Worm (Caenorhabditis elegans) whole organism, L4 larva: Measurements from ENCODE around the gene set-4.

Experiments
- D1046.2 ChIP-seq: fragments of 200-800 bp; sonication (Bioruptor generic); IDR thresholded peaks from 2 replicates; pipeline ENCODE4 v1.3.6; 2022; ENCODE audit warnings: missing genetic modification characterization, missing compliant biosample characterization
- F37D6.2 ChIP-seq: sonication (generic microtip); optimal IDR thresholded peaks from 2 replicates; lab custom pipeline; 2016; ENCODE audit warnings: mild to moderate bottlenecking, missing genetic modification characterization, missing compliant biosample characterization
- F49E8.2 ChIP-seq: sonication (generic microtip); optimal IDR thresholded peaks from 2 replicates; lab custom pipeline; 2016; ENCODE audit warnings: missing compliant biosample characterization, mild to moderate bottlenecking, missing genetic modification characterization, borderline replicate concordance
- T20F7.1 ChIP-seq: fragments of 200-800 bp; sonication (Bioruptor generic); optimal IDR thresholded peaks from 2 replicates; lab custom pipeline; 2018; ENCODE audit warnings: mild to moderate bottlenecking, missing genetic modification characterization, missing compliant biosample characterization
- T26A8.4 ChIP-seq: fragments of 200-800 bp; sonication (Bioruptor generic); IDR thresholded peaks from 2 replicates; pipeline ENCODE4 v1.3.6; 2022; ENCODE audit warnings: missing genetic modification characterization, missing compliant biosample characterization
- Y105C5A.15 ChIP-seq: fragments of 200-800 bp; sonication (Bioruptor generic); IDR thresholded peaks from 2 replicates; pipeline ENCODE4 v1.3.6; 2022; ENCODE audit warnings: missing genetic modification characterization, missing compliant biosample characterization
- Y5F2A.4 ChIP-seq: fragments of 200-800 bp; sonication (Bioruptor generic); optimal IDR thresholded peaks from 2 replicates; lab custom pipeline; 2018; ENCODE audit warnings: mild to moderate bottlenecking, missing genetic modification characterization, missing compliant biosample characterization
- ZK337.2 ChIP-seq: fragments of 200-800 bp; sonication (Bioruptor generic); IDR thresholded peaks from 2 replicates; pipeline ENCODE4 v1.3.6; 2022; ENCODE audit warnings: missing genetic modification reagents, missing genetic modification characterization, missing compliant biosample characterization
- aha-1 ChIP-seq: fragments of 150-350 bp; peaks from one replicate; lab custom pipeline; 2014; ENCODE audit warnings: missing biosample characterization, missing genetic modification characterization
- arid-1 ChIP-seq: fragments of 200-800 bp; sonication (Bioruptor generic); conservative IDR thresholded peaks from 2 replicates; pipeline ENCODE4 v1.3.6; 2022; ENCODE audit warnings: missing genetic modification reagents, missing genetic modification characterization, missing compliant biosample characterization
- attf-4 ChIP-seq: sonication (generic microtip); optimal IDR thresholded peaks from 3 replicates; lab custom pipeline; 2017; ENCODE audit warnings: missing biosample characterization, missing genetic modification characterization
- ceh-28 ChIP-seq: fragments of 150-350 bp; optimal IDR thresholded peaks from 2 replicates; lab custom pipeline; 2014; ENCODE audit warnings: missing biosample characterization, missing genetic modification reagents, missing genetic modification characterization
- ceh-32 ChIP-seq: sonication (generic microtip); optimal IDR thresholded peaks from 2 replicates; lab custom pipeline; 2016; ENCODE audit warnings: mild to moderate bottlenecking, missing genetic modification characterization, missing compliant biosample characterization; ENCODE audit not compliant: poor library complexity
- ces-1 ChIP-seq: fragments of 150-350 bp; sonication (generic microtip); optimal IDR thresholded peaks from 4 replicates; lab custom pipeline; 2014; ENCODE audit warnings: missing biosample characterization, missing genetic modification reagents, missing genetic modification characterization
- dmd-8 ChIP-seq: fragments of 200-800 bp; sonication (Bioruptor generic); IDR thresholded peaks from 2 replicates; pipeline ENCODE4 v1.3.6; 2022; ENCODE audit warnings: missing genetic modification characterization, missing compliant biosample characterization
- dve-1 ChIP-seq: sonication (generic microtip); optimal IDR thresholded peaks from 2 replicates; lab custom pipeline; 2017; ENCODE audit warnings: antibody characterized with exemption, mild to moderate bottlenecking, missing genetic modification characterization, missing compliant biosample characterization; ENCODE audit not compliant: insufficient read depth
- egl-43 ChIP-seq: fragments of 200-800 bp; sonication (Bioruptor generic); IDR thresholded peaks from 2 replicates; pipeline ENCODE4 v1.3.6; 2022; ENCODE audit warnings: missing genetic modification reagents, missing genetic modification characterization, missing compliant biosample characterization
- gei-8 ChIP-seq: fragments of 200-800 bp; sonication (Bioruptor generic); optimal IDR thresholded peaks from 2 replicates; lab custom pipeline; 2018; ENCODE audit warnings: mild to moderate bottlenecking, missing genetic modification characterization, missing compliant biosample characterization
- hlh-11 ChIP-seq: fragments of 200-800 bp; sonication (Bioruptor generic); optimal IDR thresholded peaks from 2 replicates; lab custom pipeline; 2018; ENCODE audit warnings: mild to moderate bottlenecking, missing genetic modification characterization, missing compliant biosample characterization
- hlh-30 ChIP-seq: sonication (generic microtip); optimal IDR thresholded peaks from 2 replicates; lab custom pipeline; 2017; ENCODE audit warnings: antibody characterized with exemption, mild to moderate bottlenecking, missing genetic modification characterization, missing compliant biosample characterization; ENCODE audit not compliant: insufficient read depth
- hmg-1.1 ChIP-seq: fragments of 200-800 bp; sonication (Bioruptor generic); IDR thresholded peaks from 2 replicates; pipeline ENCODE4 v1.3.6; 2022; ENCODE audit warnings: missing genetic modification reagents, missing genetic modification characterization, missing compliant biosample characterization
- jun-1 ChIP-seq: fragments of 150-350 bp; optimal IDR thresholded peaks from 2 replicates; lab custom pipeline; 2014; ENCODE audit warnings: missing biosample characterization, missing genetic modification reagents, missing genetic modification characterization
- lin-1 ChIP-seq: fragments of 200-800 bp; sonication (Bioruptor generic); IDR thresholded peaks from 2 replicates; pipeline ENCODE4 v1.3.6; 2022; ENCODE audit warnings: missing genetic modification reagents, missing genetic modification characterization, missing compliant biosample characterization
- lin-38 ChIP-seq: fragments of 200-800 bp; sonication (Bioruptor generic); IDR thresholded peaks from 2 replicates; pipeline ENCODE4 v1.3.6; 2022; ENCODE audit warnings: missing genetic modification reagents, missing genetic modification characterization, missing compliant biosample characterization
- lir-3 ChIP-seq: sonication (generic microtip); optimal IDR thresholded peaks from 2 replicates; lab custom pipeline; 2016; ENCODE audit warnings: mild to moderate bottlenecking, missing genetic modification characterization, missing compliant biosample characterization
- lsy-2 ChIP-seq, 2 experiments: fragments of 150-350 bp in 1 of 2; sonication (generic microtip) in 1 of 2; optimal IDR thresholded peaks; 2 replicates each; lab custom pipeline; 2014 to 2017; ENCODE audit warnings: missing biosample characterization in 2 of 2, missing genetic modification characterization in 2 of 2
- mdt-29 ChIP-seq: fragments of 200-800 bp; sonication (Bioruptor generic); IDR thresholded peaks from 2 replicates; pipeline ENCODE4 v1.3.6; 2022; ENCODE audit warnings: missing genetic modification reagents, missing genetic modification characterization, missing compliant biosample characterization
- mxl-3 ChIP-seq: fragments of 200-800 bp; sonication (Bioruptor generic); optimal IDR thresholded peaks from 2 replicates; lab custom pipeline; 2018; ENCODE audit warnings: mild to moderate bottlenecking, missing genetic modification characterization, missing compliant biosample characterization
- nhr-10 ChIP-seq: fragments of 150-350 bp; optimal IDR thresholded peaks from 2 replicates; lab custom pipeline; 2014; ENCODE audit warnings: missing biosample characterization, missing genetic modification characterization
- nhr-11 ChIP-seq: fragments of 150-350 bp; optimal IDR thresholded peaks from 2 replicates; lab custom pipeline; 2014; ENCODE audit warnings: missing biosample characterization, missing genetic modification characterization
- nhr-25 ChIP-seq: sonication (generic microtip); optimal IDR thresholded peaks from 2 replicates; lab custom pipeline; 2017; ENCODE audit warnings: missing genetic modification characterization, mild to moderate bottlenecking, missing compliant biosample characterization, antibody characterized with exemption, moderate library complexity, borderline replicate concordance; ENCODE audit not compliant: insufficient read depth
- nhr-41 ChIP-seq: fragments of 200-800 bp; sonication (Bioruptor generic); IDR thresholded peaks from 2 replicates; pipeline ENCODE4 v1.3.6; 2022; ENCODE audit warnings: missing genetic modification reagents, missing genetic modification characterization, missing compliant biosample characterization
- nhr-42 ChIP-seq: fragments of 200-800 bp; sonication (Bioruptor generic); IDR thresholded peaks from 2 replicates; pipeline ENCODE4 v1.3.6; 2022; ENCODE audit warnings: missing genetic modification characterization, missing compliant biosample characterization
- nhr-76 ChIP-seq: fragments of 150-350 bp; optimal IDR thresholded peaks from 2 replicates; lab custom pipeline; 2014; ENCODE audit warnings: missing biosample characterization, missing genetic modification characterization
- pha-4 ChIP-seq, 2 experiments: fragments of 150-350 bp in 1 of 2; fragments of 200-800 bp in 1 of 2; sonication (Bioruptor generic) in 1 of 2; IDR thresholded peaks in 1 of 2; optimal IDR thresholded peaks in 1 of 2; 2 replicates each; pipeline versions ENCODE4 v1.3.6 to Lab custom; 2014 to 2022; ENCODE audit warnings: missing genetic modification characterization in 2 of 2, missing genetic modification reagents in 2 of 2, missing biosample characterization in 1 of 2, missing compliant biosample characterization in 1 of 2
- php-3 ChIP-seq: fragments of 200-800 bp; sonication (Bioruptor generic); IDR thresholded peaks from 2 replicates; pipeline ENCODE4 v1.3.6; 2022; ENCODE audit warnings: missing genetic modification reagents, missing genetic modification characterization, missing compliant biosample characterization
- rbr-2 ChIP-seq: sonication (generic microtip); optimal IDR thresholded peaks from 2 replicates; lab custom pipeline; 2016; ENCODE audit warnings: missing genotype, missing genetic modification characterization, missing compliant biosample characterization
- saeg-2 ChIP-seq: fragments of 200-800 bp; sonication (Bioruptor generic); IDR thresholded peaks from 2 replicates; pipeline ENCODE4 v1.3.6; 2022; ENCODE audit warnings: missing genetic modification reagents, missing genetic modification characterization, missing compliant biosample characterization
- snpc-4 ChIP-seq: fragments of 150-350 bp; optimal IDR thresholded peaks from 2 replicates; lab custom pipeline; 2014; ENCODE audit warnings: missing biosample characterization, missing genetic modification characterization
- spr-1 ChIP-seq: sonication (generic microtip); optimal IDR thresholded peaks from 2 replicates; lab custom pipeline; 2016; ENCODE audit warnings: mild to moderate bottlenecking, missing genetic modification characterization, missing compliant biosample characterization
- tra-1 ChIP-seq: fragments of 200-800 bp; sonication (Bioruptor generic); IDR thresholded peaks from 2 replicates; pipeline ENCODE4 v1.3.6; 2022; ENCODE audit warnings: missing genetic modification reagents, missing genetic modification characterization, missing compliant biosample characterization
- unc-39 ChIP-seq: sonication (generic microtip); optimal IDR thresholded peaks from 2 replicates; lab custom pipeline; 2017; ENCODE audit warnings: missing biosample characterization, missing genetic modification characterization
- zip-11 ChIP-seq: fragments of 200-800 bp; sonication (Bioruptor generic); IDR thresholded peaks from 2 replicates; pipeline ENCODE4 v1.3.6; 2022; ENCODE audit warnings: missing genetic modification characterization, missing compliant biosample characterization
- zip-2 ChIP-seq: fragments of 150-350 bp; optimal IDR thresholded peaks from 2 replicates; lab custom pipeline; 2014; ENCODE audit warnings: missing biosample characterization, missing genetic modification characterization
- ztf-11 ChIP-seq: fragments of 150-350 bp; optimal IDR thresholded peaks from 2 replicates; lab custom pipeline; 2014; ENCODE audit warnings: missing biosample characterization, missing genetic modification characterization

set-4 gene

DNA sequence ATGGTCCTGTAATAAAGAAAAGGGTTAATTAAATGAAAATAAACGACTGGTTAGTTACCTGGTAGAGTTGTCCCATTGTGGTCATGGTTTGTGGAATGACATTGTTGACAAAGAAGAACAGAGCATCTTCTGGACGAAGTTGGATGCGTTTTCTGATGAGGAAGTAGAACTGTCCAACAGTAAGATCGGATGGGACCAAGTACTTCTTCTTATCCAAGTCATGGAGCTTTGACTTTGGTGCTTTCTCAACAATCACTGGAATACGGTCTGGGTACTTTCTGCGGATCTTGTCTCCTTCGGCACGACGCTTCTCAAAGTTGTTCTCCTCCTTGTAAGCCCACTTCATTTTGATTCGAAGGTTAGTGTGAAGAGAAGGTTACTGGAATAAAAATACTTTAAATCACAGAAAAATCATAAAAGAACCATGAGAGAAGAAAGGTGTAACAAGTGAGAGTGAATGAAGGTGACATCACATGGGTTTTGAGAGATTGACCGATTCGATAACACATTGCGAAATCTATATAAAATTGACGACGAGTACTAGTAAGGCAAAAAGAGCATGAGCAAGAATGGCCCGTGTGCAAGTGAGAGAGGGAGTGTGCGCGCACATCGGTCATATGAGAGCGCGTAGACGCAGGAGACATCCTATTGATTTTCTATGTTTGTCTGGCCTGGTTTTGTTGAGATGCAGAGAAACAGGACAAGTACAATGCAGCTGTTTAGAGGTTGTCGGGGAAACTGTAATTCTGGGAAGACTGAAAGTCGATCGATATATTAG lies 16.4 kb upstream of the set-4 start, which contains the start of gene lgg-1 (continued):
- peak; percentile 82 for TF ChIP-seq ceh-28 (tag; lab: Kevin White, UChicago)
- TF ChIP-seq ceh-32: no peak
- TF ChIP-seq zip-11 (GFP tag; lab: Robert Waterston, UW): no peak
- TF ChIP-seq mxl-3 (GFP tag; lab: Kevin White, UChicago): peak; percentile 1
- no peak for TF ChIP-seq ces-1 (GFP tag; lab: Kevin White, UChicago)
- TF ChIP-seq mdt-29 (GFP tag; lab: Robert Waterston, UW): 0 out of 2 replicates have a peak, but pooled peaks have one; percentile 7
- peak; percentile 96 for TF ChIP-seq aha-1 (tag; lab: Kevin White, UChicago)
- no peak for TF ChIP-seq ZK337.2 (GFP tag; lab: Robert Waterston, UW)
- TF ChIP-seq lsy-2 (tag; optimal IDR thresholded peaks at IDR 0.05; lab: Kevin White, UChicago): peak; percentile 61 to 67
- TF ChIP-seq F37D6.2 (tag; lab: Kevin White, UChicago): peak; percentile 36
- no peak; the same call in 1 of the 2 replicates for TF ChIP-seq php-3 (GFP tag; lab: Robert Waterston, UW)
- no peak for TF ChIP-seq Y5F2A.4 (GFP tag; lab: Kevin White, UChicago)
- TF ChIP-seq T20F7.1: no peak
- TF ChIP-seq dve-1 (tag; lab: Kevin White, UChicago): peak; percentile 45
- no peak for TF ChIP-seq nhr-25 (tag; lab: Kevin White, UChicago)
- peak; percentile 39 for TF ChIP-seq spr-1 (tag; lab: Kevin White, UChicago)
- no peak for TF ChIP-seq nhr-76
- TF ChIP-seq T26A8.4 (GFP tag; lab: Robert Waterston, UW): peak; percentile 53; the same call in 1 of the 2 replicates
- TF ChIP-seq Y105C5A.15 (GFP tag; lab: Robert Waterston, UW): 0 out of 2 replicates have a peak, but pooled peaks have one; percentile 45
- no peak for TF ChIP-seq F49E8.2 (tag; lab: Kevin White, UChicago)

DNA sequence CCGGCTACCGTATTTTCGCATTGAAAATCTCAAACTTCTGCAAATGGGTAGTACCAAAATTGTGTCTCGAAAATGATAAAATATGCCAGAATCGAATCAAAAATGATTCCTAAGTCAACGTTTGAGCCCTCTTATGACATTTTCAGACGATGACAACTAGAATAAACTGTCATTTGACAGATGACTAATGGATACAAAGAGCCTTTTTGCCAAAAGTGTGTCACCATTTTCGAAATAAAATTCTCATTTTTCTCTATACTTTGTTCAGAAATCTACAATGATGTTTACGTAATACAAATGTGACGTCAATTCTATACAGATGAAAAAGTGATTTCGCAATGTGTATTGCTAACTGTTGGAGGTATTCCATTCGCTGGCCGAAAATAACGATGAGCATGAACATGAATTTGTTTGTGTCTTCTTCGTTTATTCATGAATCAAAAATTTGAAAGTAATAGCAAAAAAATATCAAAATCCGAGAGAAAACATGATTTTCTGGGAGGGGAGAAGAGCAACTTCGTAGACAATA lies 15.5 kb upstream of the set-4 start:
- peak; percentile 61 for TF ChIP-seq hlh-11 (tag; lab: Kevin White, UChicago)
- peak; percentile 71 for TF ChIP-seq hmg-1.1
- TF ChIP-seq nhr-10 (tag; lab: Kevin White, UChicago): no peak
- no peak for TF ChIP-seq attf-4 (tag; lab: Kevin White, UChicago)
- peak; percentile 74; the same call in 1 of the 2 replicates for TF ChIP-seq pha-4 (GFP tag; IDR thresholded peaks at IDR 0.05; lab: Robert Waterston, UW)
- peak; percentile 7 for TF ChIP-seq pha-4 (tag; optimal IDR thresholded peaks at IDR 0.05; lab: Kevin White, UChicago)
- peak; percentile 46 for TF ChIP-seq zip-2
- no peak for TF ChIP-seq ces-1 (GFP tag; lab: Kevin White, UChicago)
- TF ChIP-seq egl-43 (GFP tag; lab: Robert Waterston, UW): peak; percentile 29; the same call in 1 of the 2 replicates
- TF ChIP-seq ZK337.2 (GFP tag; lab: Robert Waterston, UW): 0 out of 2 replicates have a peak, but pooled peaks have one; percentile 21
- TF ChIP-seq lir-3 (tag; lab: Kevin White, UChicago): no peak
- peak; percentile 58 for TF ChIP-seq gei-8 (GFP tag; lab: Kevin White, UChicago)
- no peak for TF ChIP-seq nhr-42 (GFP tag; lab: Robert Waterston, UW)
- peak; percentile 80 for TF ChIP-seq T20F7.1
- no peak for TF ChIP-seq snpc-4 (tag; lab: Kevin White, UChicago)
- TF ChIP-seq tra-1 (GFP tag; lab: Robert Waterston, UW): peak; percentile 80
- TF ChIP-seq nhr-41 (GFP tag; lab: Robert Waterston, UW): no peak
- peak; percentile 77; the same call in 1 of the 2 replicates for TF ChIP-seq lin-1 (GFP tag; lab: Robert Waterston, UW)
- peak; percentile 4 for TF ChIP-seq rbr-2 (tag; lab: Kevin White, UChicago)
- TF ChIP-seq saeg-2 (GFP tag; lab: Robert Waterston, UW): peak; percentile 55; the same call in 1 of the 2 replicates
- no peak for TF ChIP-seq Y105C5A.15 (GFP tag; lab: Robert Waterston, UW)
- TF ChIP-seq ztf-11 (tag; lab: Kevin White, UChicago): no peak
- no peak for TF ChIP-seq jun-1 (tag; lab: Kevin White, UChicago)
- TF ChIP-seq dmd-8: 0 out of 2 replicates have a peak, but pooled peaks have one; percentile 7
- no peak for TF ChIP-seq unc-39 (tag; lab: Kevin White, UChicago)
- TF ChIP-seq Y5F2A.4 (GFP tag; lab: Kevin White, UChicago): peak; percentile 57
- no peak; the same call in 1 of the 2 replicates for TF ChIP-seq D1046.2
- TF ChIP-seq nhr-76: peak; percentile 19
- peak; percentile 56; the same call in 1 of the 2 replicates for TF ChIP-seq arid-1
- TF ChIP-seq hlh-30 (tag; lab: Kevin White, UChicago): peak; percentile 61
- TF ChIP-seq lin-38 (GFP tag; lab: Robert Waterston, UW): peak; percentile 66
- peak; percentile 75 for TF ChIP-seq aha-1 (tag; lab: Kevin White, UChicago)
- peak; percentile 74 for TF ChIP-seq nhr-11
